Worm (Caenorhabditis elegans) whole organism, L1 larva: ENCODE measurements around the gene eif-3.G.

Source experiments
- C16A3.4 ChIP-seq: fragments of 150-350 bp; optimal IDR thresholded peaks from 2 replicates; lab custom pipeline; 2014; ENCODE audit warnings: missing biosample characterization, missing genetic modification characterization
- aly-2 ChIP-seq: fragments of 150-350 bp; optimal IDR thresholded peaks from 2 replicates; lab custom pipeline; 2014; ENCODE audit warnings: missing biosample characterization, missing genetic modification characterization
- ama-1 ChIP-seq: fragments of 150-350 bp; optimal IDR thresholded peaks from 2 replicates; lab custom pipeline; 2014
- blmp-1 ChIP-seq: fragments of 150-350 bp; optimal IDR thresholded peaks from 2 replicates; lab custom pipeline; 2014; ENCODE audit warnings: missing biosample characterization, missing genetic modification characterization
- ceh-82 ChIP-seq, 3 experiments: fragments of 150-350 bp in 1 of 3; sonication (generic microtip) in 2 of 3; optimal IDR thresholded peaks; 2 replicates each; lab custom pipeline; 2014 to 2017; ENCODE audit warnings: missing biosample characterization in 3 of 3, missing genetic modification characterization in 3 of 3
- dpl-1 ChIP-seq, 3 experiments: fragments of 150-350 bp in 2 of 3; sonication (generic microtip) in 1 of 3; optimal IDR thresholded peaks; 2 replicates each; lab custom pipeline; 2014 to 2017; ENCODE audit warnings: missing biosample characterization in 3 of 3, missing genetic modification characterization in 3 of 3, missing genetic modification reagents in 3 of 3
- dsc-1 ChIP-seq: sonication (generic microtip); optimal IDR thresholded peaks from 2 replicates; lab custom pipeline; 2016; ENCODE audit warnings: mild to moderate bottlenecking, missing genetic modification characterization, missing compliant biosample characterization
- efl-1 ChIP-seq, 4 experiments: fragments of 150-350 bp; optimal IDR thresholded peaks in 3 of 4; peaks in 1 of 4; 1 replicate in 1 of 4; 2 replicates in 3 of 4; lab custom pipeline; 2014; ENCODE audit warnings: missing biosample characterization in 2 of 4, missing genetic modification characterization in 2 of 4, missing genetic modification reagents in 2 of 4
- egl-13 ChIP-seq: sonication (generic microtip); optimal IDR thresholded peaks from 2 replicates; lab custom pipeline; 2016; ENCODE audit warnings: missing genotype, missing genetic modification reagents, missing genetic modification characterization, missing compliant biosample characterization
- elt-3 ChIP-seq, 6 experiments: fragments of 150-350 bp in 1 of 6; sonication (generic microtip); optimal IDR thresholded peaks; 2 replicates each; lab custom pipeline; 2017 to 2018; ENCODE audit warnings: missing biosample characterization in 6 of 6, missing genetic modification characterization in 6 of 6, inconsistent platforms in 1 of 6
- fkh-8 ChIP-seq: sonication (generic microtip); optimal IDR thresholded peaks from 2 replicates; lab custom pipeline; 2016; ENCODE audit warnings: mild to moderate bottlenecking, missing genetic modification characterization, missing compliant biosample characterization
- grh-1 ChIP-seq: fragments of 200-800 bp; sonication (Bioruptor generic); IDR thresholded peaks from 2 replicates; pipeline ENCODE4 v1.3.6; 2022; ENCODE audit warnings: missing genetic modification reagents, missing genetic modification characterization, missing compliant biosample characterization
- hlh-17 ChIP-seq: fragments of 200-800 bp; sonication (Bioruptor generic); optimal IDR thresholded peaks from 2 replicates; lab custom pipeline; 2018; ENCODE audit warnings: missing genetic modification characterization, mild to moderate bottlenecking, missing compliant biosample characterization, moderate library complexity, borderline replicate concordance
- lin-14 ChIP-seq: fragments of 200-800 bp; sonication (Bioruptor generic); optimal IDR thresholded peaks from 2 replicates; lab custom pipeline; 2018; ENCODE audit warnings: mild to moderate bottlenecking, missing genetic modification characterization, moderate library complexity, missing compliant biosample characterization
- lin-35 ChIP-seq, 2 experiments: fragments of 150-350 bp; optimal IDR thresholded peaks; 2 replicates each; lab custom pipeline; 2014; ENCODE audit warnings: missing biosample characterization in 2 of 2, missing genetic modification characterization in 2 of 2, missing genetic modification reagents in 2 of 2
- lsy-2 ChIP-seq, 2 experiments: fragments of 150-350 bp; optimal IDR thresholded peaks; 2 replicates each; lab custom pipeline; 2014; ENCODE audit warnings: missing biosample characterization in 2 of 2, missing genetic modification characterization in 2 of 2
- mef-2 ChIP-seq: fragments of 150-350 bp; optimal IDR thresholded peaks from 2 replicates; lab custom pipeline; 2014; ENCODE audit warnings: missing biosample characterization, missing genetic modification characterization
- mep-1 ChIP-seq: fragments of 150-350 bp; optimal IDR thresholded peaks from 2 replicates; lab custom pipeline; 2014; ENCODE audit warnings: missing biosample characterization, missing genetic modification characterization
- nhr-11 ChIP-seq: fragments of 150-350 bp; optimal IDR thresholded peaks from 2 replicates; lab custom pipeline; 2014; ENCODE audit warnings: missing biosample characterization, missing genetic modification characterization
- nhr-12 ChIP-seq: sonication (generic microtip); optimal IDR thresholded peaks from 2 replicates; lab custom pipeline; 2017; ENCODE audit warnings: missing biosample characterization, missing genetic modification characterization
- nhr-19 ChIP-seq: fragments of 200-800 bp; sonication (Bioruptor generic); conservative IDR thresholded peaks from 2 replicates; pipeline ENCODE4 v1.3.6; 2022; ENCODE audit warnings: missing genetic modification characterization, missing compliant biosample characterization
- nhr-20 ChIP-seq: sonication (generic microtip); optimal IDR thresholded peaks from 2 replicates; lab custom pipeline; 2016; ENCODE audit warnings: mild to moderate bottlenecking, missing genetic modification characterization, missing compliant biosample characterization
- nhr-237 ChIP-seq: fragments of 150-350 bp; optimal IDR thresholded peaks from 2 replicates; lab custom pipeline; 2014; ENCODE audit warnings: missing biosample characterization, missing genetic modification characterization
- nhr-28 ChIP-seq: fragments of 150-350 bp; optimal IDR thresholded peaks from 2 replicates; lab custom pipeline; 2014; ENCODE audit warnings: missing biosample characterization, missing genetic modification characterization
- nhr-47 ChIP-seq: sonication (generic microtip); optimal IDR thresholded peaks from 2 replicates; lab custom pipeline; 2016; ENCODE audit warnings: mild to moderate bottlenecking, missing genetic modification characterization, moderate library complexity, missing compliant biosample characterization
- nhr-71 ChIP-seq: sonication (generic microtip); optimal IDR thresholded peaks from 2 replicates; lab custom pipeline; 2016; ENCODE audit warnings: mild to moderate bottlenecking, missing genetic modification characterization, moderate library complexity, missing compliant biosample characterization
- nhr-85 ChIP-seq: sonication (generic microtip); peaks from one replicate; lab custom pipeline; 2016; ENCODE audit warnings: missing genetic modification characterization, inconsistent platforms, missing compliant biosample characterization
- rnt-1 ChIP-seq: sonication (generic microtip); optimal IDR thresholded peaks from 2 replicates; lab custom pipeline; 2016; ENCODE audit warnings: mild to moderate bottlenecking, missing genetic modification characterization, moderate library complexity, missing compliant biosample characterization
- skn-1 ChIP-seq: fragments of 150-350 bp; optimal IDR thresholded peaks from 2 replicates; lab custom pipeline; 2014; ENCODE audit warnings: missing biosample characterization, missing genetic modification characterization
- snpc-4 ChIP-seq: fragments of 150-350 bp; optimal IDR thresholded peaks from 2 replicates; lab custom pipeline; 2014; ENCODE audit warnings: missing biosample characterization, missing genetic modification characterization
- snu-23 ChIP-seq: sonication (generic microtip); optimal IDR thresholded peaks from 2 replicates; lab custom pipeline; 2016; ENCODE audit warnings: missing genetic modification characterization, missing compliant biosample characterization
- sox-4 ChIP-seq: sonication (generic microtip); optimal IDR thresholded peaks from 2 replicates; lab custom pipeline; 2016; ENCODE audit warnings: missing genetic modification characterization, missing compliant biosample characterization
- swsn-7 ChIP-seq: sonication (generic microtip); optimal IDR thresholded peaks from 2 replicates; lab custom pipeline; 2016; ENCODE audit warnings: missing genetic modification characterization, missing compliant biosample characterization
- unc-130 ChIP-seq: fragments of 150-350 bp; optimal IDR thresholded peaks from 2 replicates; lab custom pipeline; 2017; ENCODE audit warnings: missing biosample characterization, missing genetic modification characterization, inconsistent platforms
- unc-62 ChIP-seq: fragments of 150-350 bp; optimal IDR thresholded peaks from 2 replicates; lab custom pipeline; 2014; ENCODE audit warnings: missing biosample characterization, missing genetic modification reagents, missing genetic modification characterization
- unc-86 ChIP-seq: sonication (generic microtip); optimal IDR thresholded peaks from 2 replicates; lab custom pipeline; 2016; ENCODE audit warnings: missing genetic modification characterization, missing compliant biosample characterization
- xbp-1 ChIP-seq: sonication (generic microtip); optimal IDR thresholded peaks from 2 replicates; lab custom pipeline; 2016; ENCODE audit warnings: missing genetic modification characterization, missing compliant biosample characterization
- ztf-4 ChIP-seq: fragments of 150-350 bp; optimal IDR thresholded peaks from 2 replicates; lab custom pipeline; 2014; ENCODE audit warnings: missing biosample characterization, missing genetic modification characterization

Gene eif-3.G

DNA sequence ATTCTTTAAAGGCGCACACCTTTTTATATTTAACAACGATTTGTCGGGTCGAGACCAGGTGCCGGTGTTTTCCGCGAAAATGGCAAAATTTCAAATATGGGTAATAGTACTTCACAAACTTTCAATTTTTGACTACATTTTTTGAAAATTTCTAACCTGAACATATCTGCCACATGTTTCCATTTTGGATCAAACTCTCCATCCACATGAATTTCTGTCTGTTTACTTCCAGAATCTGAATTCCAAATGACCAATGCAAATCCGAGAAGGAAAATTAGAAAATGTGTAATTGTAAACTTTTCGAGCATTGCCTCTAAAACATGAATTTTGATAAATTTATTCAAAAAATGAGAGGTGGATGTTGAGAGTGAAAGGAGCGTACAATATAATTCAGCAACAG, 37.6 kb downstream of the eif-3.G start, which contains the start of gene lact-4:
Gene lact-4 (minus strand): TSS at position 313 of the 400 bp plus-strand sequence.
- no peak for TF ChIP-seq sox-4 (tag; lab: Kevin White, UChicago)
- TF ChIP-seq, all 84 proteins: peak for 0

- TF ChIP-seq nhr-71 (peak; percentile 76), snpc-4 (no peak), ztf-4 (tag; lab: Kevin White, UChicago) (peak; percentile 50), xbp-1 (no peak), nhr-20 (tag; lab: Kevin White, UChicago) (peak; percentile 82), nhr-19 (GFP tag; lab: Robert Waterston, UW) (peak; percentile 82), mef-2 (tag; lab: Kevin White, UChicago) (no peak), C16A3.4 (tag; lab: Kevin White, UChicago) (peak; percentile 2), efl-1 (optimal IDR thresholded peaks at IDR 0.05; lab: Kevin White, UChicago) (no peak), efl-1 (GFP tag; optimal IDR thresholded peaks at IDR 0.05 in 1 of 2; lab: Kevin White, UChicago) (peak in 1 of 2 experiments; percentile 83), unc-62 (GFP tag; lab: Kevin White, UChicago) (no peak), lsy-2 (tag; optimal IDR thresholded peaks at IDR 0.05; lab: Kevin White, UChicago) (peak in 1 of 2 experiments; percentile 48), nhr-12 (tag; lab: Kevin White, UChicago) (no peak), mep-1 (peak; percentile 44), skn-1 (peak; percentile 9), lin-35 (GFP tag; optimal IDR thresholded peaks at IDR 0.05; lab: Kevin White, UChicago) (no peak), blmp-1 (tag; lab: Kevin White, UChicago) (no peak), unc-130 (tag; lab: Kevin White, UChicago) (peak; percentile 12), hlh-17 (GFP tag; lab: Kevin White, UChicago) (no peak), rnt-1 (peak; percentile 41), nhr-28 (tag; lab: Kevin White, UChicago) (no peak), aly-2 (tag; lab: Kevin White, UChicago) (no peak), fkh-8 (peak; percentile 48), snu-23 (GFP tag; lab: Kevin White, UChicago) (peak; percentile 34), lin-14 (GFP tag; lab: Kevin White, UChicago) (peak; percentile 59), nhr-11 (tag; lab: Kevin White, UChicago) (no peak), dsc-1 (tag; lab: Kevin White, UChicago) (peak; percentile 13), elt-3 (tag; optimal IDR thresholded peaks at IDR 0.05; lab: Kevin White, UChicago) (peak in 1 of 6 experiments; percentile 41)
These were observed 38.6 kb downstream of the eif-3.G start for ce11 chrII:8481033-8481708.

ce11 chrII:8481731-8482253, 39.2 kb downstream of the eif-3.G start, which contains the start of gene M05D6.5:
Gene M05D6.5, minus strand, starts transcription at chrII:8482203.
- no peak for TF ChIP-seq skn-1
- TF ChIP-seq ztf-4 (tag; lab: Kevin White, UChicago): peak; percentile 52

- TF ChIP-seq efl-1 (optimal IDR thresholded peaks at IDR 0.05; lab: Kevin White, UChicago) (peak; percentile 33 to 51), efl-1 (GFP tag; optimal IDR thresholded peaks at IDR 0.05 in 1 of 2; lab: Kevin White, UChicago) (peak; percentile 68 to 93), mep-1 (no peak), nhr-19 (GFP tag; lab: Robert Waterston, UW) (peak; percentile 33), swsn-7 (tag; lab: Kevin White, UChicago) (peak; percentile 13), nhr-237 (tag; lab: Kevin White, UChicago) (peak; percentile 40), lsy-2 (tag; optimal IDR thresholded peaks at IDR 0.05; lab: Kevin White, UChicago) (peak; percentile 56 to 93), rnt-1 (peak; percentile 41), lin-14 (GFP tag; lab: Kevin White, UChicago) (peak; percentile 69), unc-86 (peak; percentile 6), nhr-47 (peak; percentile 2), nhr-85 (tag; lab: Kevin White, UChicago) (peak; percentile 66), nhr-71 (peak; percentile 48), grh-1 (GFP tag; lab: Robert Waterston, UW) (no peak), dpl-1 (GFP tag; optimal IDR thresholded peaks at IDR 0.05; lab: Kevin White, UChicago) (peak; percentile 45 to 75 (median 56)), egl-13 (tag; lab: Kevin White, UChicago) (peak; percentile 34), elt-3 (tag; optimal IDR thresholded peaks at IDR 0.05; lab: Kevin White, UChicago) (no peak), ama-1 (no peak), ceh-82 (tag; optimal IDR thresholded peaks at IDR 0.05; lab: Kevin White, UChicago) (peak in 1 of 3 experiments; percentile 34), lin-35 (GFP tag; optimal IDR thresholded peaks at IDR 0.05; lab: Kevin White, UChicago) (peak; percentile 28 to 74)
These were observed 40.7 kb downstream of the eif-3.G start for ce11 chrII:8483124-8483792.
